Fruit fly (Drosophila melanogaster) whole organism, pupa: ENCODE results near the gene mts.

Experiments used
- CG13204 ChIP-seq: fragments of 200-800 bp; sonication (Bioruptor generic); optimal IDR thresholded peaks from 2 replicates; lab custom pipeline; 2018; ENCODE audit warnings: missing biosample characterization, mild to moderate bottlenecking, missing genetic modification characterization, moderate library complexity
- CG17806 ChIP-seq: fragments of 200-800 bp; sonication (Bioruptor generic); optimal IDR thresholded peaks from 2 replicates; lab custom pipeline; 2018; ENCODE audit warnings: missing biosample characterization, mild to moderate bottlenecking, missing genetic modification characterization, moderate library complexity
- CG32121 ChIP-seq: fragments of 200-800 bp; sonication (Bioruptor generic); IDR thresholded peaks from 2 replicates; pipeline ENCODE4 v1.3.6; 2022; ENCODE audit warnings: missing biosample characterization, missing genetic modification characterization
- CG4496 ChIP-seq: fragments of 200-800 bp; sonication (Bioruptor generic); IDR thresholded peaks from 3 replicates; pipeline ENCODE4 v1.3.6; 2022; ENCODE audit warnings: missing biosample characterization, missing genetic modification characterization
- CG8159 ChIP-seq: fragments of 200-800 bp; sonication (Bioruptor generic); optimal IDR thresholded peaks from 3 replicates; lab custom pipeline; 2018; ENCODE audit warnings: missing biosample characterization, mild to moderate bottlenecking, missing genetic modification characterization, moderate library complexity
- CG8301 ChIP-seq: fragments of 200-800 bp; sonication (Bioruptor generic); optimal IDR thresholded peaks from 2 replicates; lab custom pipeline; 2018; ENCODE audit warnings: missing biosample characterization, mild to moderate bottlenecking, missing genetic modification characterization
- CG9948 ChIP-seq: fragments of 200-800 bp; sonication (Bioruptor generic); optimal IDR thresholded peaks from 2 replicates; lab custom pipeline; 2018; ENCODE audit warnings: missing biosample characterization, mild to moderate bottlenecking, missing genetic modification characterization, moderate library complexity
- D1 ChIP-seq: fragments of 200-800 bp; sonication (Bioruptor generic); optimal IDR thresholded peaks from 2 replicates; lab custom pipeline; 2018; ENCODE audit warnings: missing biosample characterization, mild to moderate bottlenecking, missing genetic modification characterization, moderate library complexity
- EcR ChIP-seq: fragments of 200-800 bp; sonication (Bioruptor generic); optimal IDR thresholded peaks from 3 replicates; lab custom pipeline; 2019; ENCODE audit warnings: missing biosample characterization, missing genetic modification characterization, mild to moderate bottlenecking, moderate library complexity, missing genetic modification reagents
- Ets98B ChIP-seq: fragments of 200-800 bp; sonication (Bioruptor generic); IDR thresholded peaks from 2 replicates; pipeline ENCODE4 v1.3.6; 2022; ENCODE audit warnings: missing biosample characterization, missing genetic modification characterization
- Pif1B ChIP-seq: fragments of 200-800 bp; sonication (Bioruptor generic); optimal IDR thresholded peaks from 3 replicates; lab custom pipeline; 2016; ENCODE audit warnings: missing biosample characterization, missing genetic modification characterization
- Snoo ChIP-seq: fragments of 200-800 bp; sonication (Bioruptor generic); optimal IDR thresholded peaks from 3 replicates; lab custom pipeline; 2017; ENCODE audit warnings: missing biosample characterization, mild to moderate bottlenecking, missing genetic modification characterization, inconsistent platforms
- fd96Ca ChIP-seq: fragments of 200-800 bp; sonication (Bioruptor generic); IDR thresholded peaks from 3 replicates; pipeline ENCODE4 v1.3.6; 2022; ENCODE audit warnings: missing biosample characterization, missing genetic modification characterization
- gl ChIP-seq: fragments of 200-800 bp; sonication (Bioruptor generic); optimal IDR thresholded peaks from 2 replicates; lab custom pipeline; 2018; ENCODE audit warnings: missing biosample characterization, mild to moderate bottlenecking, missing genetic modification characterization

DNA sequence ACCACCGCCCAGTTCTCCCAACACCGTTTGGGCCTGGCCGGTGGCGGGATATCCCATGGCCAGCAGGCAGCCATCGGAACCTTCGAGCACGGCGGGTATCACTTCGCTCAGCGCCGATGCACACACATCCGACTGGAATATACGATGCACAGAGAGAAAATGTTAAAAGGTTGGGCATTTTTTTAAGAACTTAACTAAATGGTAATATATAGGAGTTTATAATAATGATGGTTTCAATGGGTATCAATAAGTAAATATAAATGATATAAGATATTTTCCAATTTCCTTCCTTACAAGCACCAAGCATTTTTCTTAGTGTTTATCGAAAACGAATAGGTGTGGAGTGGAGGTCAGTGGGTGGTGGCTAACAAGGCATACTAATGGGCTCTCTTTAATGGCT lies 24.2 kb downstream of the mts start:
- TF ChIP-seq CG4496 (no peak), D1 (no peak), CG32121 (GFP tag; lab: Robert Waterston, UW) (no peak), CG13204 (GFP tag; lab: Kevin White, UChicago) (no peak), CG8159 (peak; percentile 0), Snoo (tag; lab: Kevin White, UChicago) (no peak), CG8301 (tag; lab: Kevin White, UChicago) (no peak), Pif1B (GFP tag; lab: Kevin White, UChicago) (no peak), CG9948 (no peak), Ets98B (no peak), gl (no peak), CG17806 (tag; lab: Kevin White, UChicago) (peak; percentile 2), fd96Ca (GFP tag; lab: Robert Waterston, UW) (no peak), EcR (no peak)
